Worm (Caenorhabditis elegans): ENCODE results near the gene orc-5.

DNA sequence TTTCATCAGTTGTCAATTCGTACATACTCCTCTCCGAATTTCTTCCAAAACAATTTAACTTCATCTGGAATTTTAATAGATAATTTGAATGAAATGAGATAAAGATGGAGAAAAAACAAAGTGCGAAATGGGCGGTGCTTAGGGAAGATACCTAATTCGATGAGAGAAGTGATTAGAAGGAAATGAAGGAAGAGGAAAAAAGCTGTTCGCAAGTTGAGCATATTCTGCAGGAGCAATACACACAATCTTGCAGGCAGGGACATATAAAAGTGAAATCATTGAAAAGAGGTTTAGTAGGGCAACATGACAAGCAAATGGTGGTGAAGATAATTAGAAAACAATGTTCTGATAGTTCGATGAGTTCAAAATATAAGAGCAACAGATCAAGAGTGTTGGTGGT, 22.7 kb downstream of the orc-5 start, which contains the start of gene glb-21:
- TF ChIP-seq him-1 (tag; optimal IDR thresholded peaks at IDR 0.05): no peak
- no peak for TF ChIP-seq dao-5 (tag; optimal IDR thresholded peaks at IDR 0.05)
- no peak for TF ChIP-seq W03F9.2 (tag; optimal IDR thresholded peaks at IDR 0.05)
